Fruit fly (Drosophila melanogaster) whole organism, prepupa: ENCODE data around the gene TSG101.

Source experiments
- Blimp-1 ChIP-seq: fragments of 200-800 bp; sonication (Bioruptor generic); optimal IDR thresholded peaks from 3 replicates; lab custom pipeline; 2017; ENCODE audit warnings: missing biosample characterization, missing genetic modification characterization, mild to moderate bottlenecking, moderate library complexity, missing genetic modification reagents
- CG10669 ChIP-seq: fragments of 200-800 bp; sonication (Bioruptor generic); optimal IDR thresholded peaks from 3 replicates; lab custom pipeline; 2018; ENCODE audit warnings: missing biosample characterization, mild to moderate bottlenecking, missing genetic modification characterization, moderate library complexity
- CG11294 ChIP-seq: fragments of 200-800 bp; sonication (Bioruptor generic); IDR thresholded peaks from 2 replicates; pipeline ENCODE4 v1.3.6; 2022; ENCODE audit warnings: missing biosample characterization, missing genetic modification characterization
- CG11762 ChIP-seq: fragments of 200-800 bp; sonication (Bioruptor generic); optimal IDR thresholded peaks from 3 replicates; lab custom pipeline; 2016; ENCODE audit warnings: missing biosample characterization, missing genetic modification characterization; ENCODE audit not compliant: insufficient read depth
- CG11902 ChIP-seq: fragments of 200-800 bp; sonication (Bioruptor generic); optimal IDR thresholded peaks from 3 replicates; lab custom pipeline; 2016; ENCODE audit warnings: missing biosample characterization, missing genetic modification characterization
- CG15336 ChIP-seq: fragments of 200-800 bp; sonication (Bioruptor generic); IDR thresholded peaks from 2 replicates; pipeline ENCODE4 v1.3.6; 2022; ENCODE audit warnings: missing biosample characterization, missing genetic modification characterization
- CG1621 ChIP-seq: fragments of 200-800 bp; sonication (Bioruptor generic); optimal IDR thresholded peaks from 3 replicates; lab custom pipeline; 2018; ENCODE audit warnings: missing biosample characterization, mild to moderate bottlenecking, missing genetic modification characterization
- CG16779 ChIP-seq: fragments of 200-800 bp; sonication (Bioruptor generic); optimal IDR thresholded peaks from 3 replicates; lab custom pipeline; 2017; ENCODE audit warnings: missing biosample characterization, mild to moderate bottlenecking, missing genetic modification characterization
- CG31627 ChIP-seq: fragments of 200-800 bp; sonication (Bioruptor generic); optimal IDR thresholded peaks from 3 replicates; lab custom pipeline; 2016; ENCODE audit warnings: missing biosample characterization, missing genetic modification characterization
- CG32006 ChIP-seq: fragments of 200-800 bp; sonication (Bioruptor generic); optimal IDR thresholded peaks from 3 replicates; lab custom pipeline; 2017; ENCODE audit warnings: missing biosample characterization, mild to moderate bottlenecking, missing genetic modification characterization
- CG4318 ChIP-seq: fragments of 200-800 bp; sonication (Bioruptor generic); optimal IDR thresholded peaks from 3 replicates; lab custom pipeline; 2017; ENCODE audit warnings: missing biosample characterization, mild to moderate bottlenecking, missing genetic modification characterization
- CG6163 ChIP-seq: fragments of 200-800 bp; sonication (Bioruptor generic); IDR thresholded peaks from 3 replicates; pipeline ENCODE4 v1.3.6; 2022; ENCODE audit warnings: missing biosample characterization, missing genetic modification characterization
- CG6276 ChIP-seq: fragments of 200-800 bp; sonication (Bioruptor generic); optimal IDR thresholded peaks from 2 replicates; lab custom pipeline; 2017; ENCODE audit warnings: missing biosample characterization, mild to moderate bottlenecking, missing genetic modification characterization
- CG6792 ChIP-seq: fragments of 200-800 bp; sonication (Bioruptor generic); optimal IDR thresholded peaks from 3 replicates; lab custom pipeline; 2016; ENCODE audit warnings: missing biosample characterization, missing genetic modification characterization
- CG6808 ChIP-seq: fragments of 200-800 bp; sonication (Bioruptor generic); optimal IDR thresholded peaks from 3 replicates; lab custom pipeline; 2017; ENCODE audit warnings: missing biosample characterization, missing genetic modification characterization, mild to moderate bottlenecking, moderate library complexity, missing genetic modification reagents
- CG6854 ChIP-seq: fragments of 200-800 bp; sonication (Bioruptor generic); optimal IDR thresholded peaks from 2 replicates; lab custom pipeline; 2017; ENCODE audit warnings: missing biosample characterization, mild to moderate bottlenecking, missing genetic modification characterization
- CG7368 ChIP-seq: fragments of 200-800 bp; sonication (Bioruptor generic); optimal IDR thresholded peaks from 3 replicates; lab custom pipeline; 2016; ENCODE audit warnings: missing biosample characterization, missing genetic modification characterization
- CG8119 ChIP-seq: fragments of 200-800 bp; sonication (Bioruptor generic); IDR thresholded peaks from 3 replicates; pipeline ENCODE4 v1.3.6; 2022; ENCODE audit warnings: missing biosample characterization, missing genetic modification characterization
- CG8319 ChIP-seq: fragments of 200-800 bp; sonication (Bioruptor generic); optimal IDR thresholded peaks from 3 replicates; lab custom pipeline; 2016; ENCODE audit warnings: missing biosample characterization, missing genetic modification characterization
- CG8632 ChIP-seq: fragments of 200-800 bp; sonication (Bioruptor generic); optimal IDR thresholded peaks from 3 replicates; lab custom pipeline; 2016; ENCODE audit warnings: missing biosample characterization, missing genetic modification characterization
- CG9139 ChIP-seq: fragments of 200-800 bp; sonication (Bioruptor generic); optimal IDR thresholded peaks from 3 replicates; lab custom pipeline; 2017; ENCODE audit warnings: missing biosample characterization, mild to moderate bottlenecking, missing genetic modification characterization
- Eip75B ChIP-seq: fragments of 200-800 bp; sonication (Bioruptor generic); optimal IDR thresholded peaks from 3 replicates; lab custom pipeline; 2016; ENCODE audit warnings: missing biosample characterization, missing genetic modification characterization
- Eip78C ChIP-seq: fragments of 200-800 bp; sonication (Bioruptor generic); peaks from one replicate; lab custom pipeline; 2016; ENCODE audit warnings: missing biosample characterization, missing genetic modification characterization
- Eip93F ChIP-seq: fragments of 200-800 bp; sonication (Bioruptor generic); optimal IDR thresholded peaks from 2 replicates; lab custom pipeline; 2016; ENCODE audit warnings: missing biosample characterization, mild to moderate bottlenecking, missing genetic modification characterization
- Ets21C ChIP-seq: fragments of 200-800 bp; sonication (Bioruptor generic); optimal IDR thresholded peaks from 3 replicates; lab custom pipeline; 2016; ENCODE audit warnings: missing biosample characterization, missing genetic modification characterization
- Gug ChIP-seq: fragments of 200-800 bp; sonication (Bioruptor generic); IDR thresholded peaks from 2 replicates; pipeline ENCODE4 v1.3.6; 2022; ENCODE audit warnings: missing biosample characterization, missing genetic modification characterization
- Hr38 ChIP-seq: sonication (Bioruptor generic); optimal IDR thresholded peaks from 2 replicates; lab custom pipeline; 2016; ENCODE audit warnings: missing biosample characterization, missing genetic modification characterization
- Hr4 ChIP-seq: fragments of 200-800 bp; sonication (Bioruptor generic); optimal IDR thresholded peaks from 3 replicates; lab custom pipeline; 2016; ENCODE audit warnings: missing biosample characterization, missing genetic modification characterization
- Lpt ChIP-seq: fragments of 200-800 bp; sonication (Bioruptor generic); optimal IDR thresholded peaks from 3 replicates; lab custom pipeline; 2016; ENCODE audit warnings: missing biosample characterization, missing genetic modification characterization
- Met ChIP-seq: fragments of 200-800 bp; sonication (Bioruptor generic); optimal IDR thresholded peaks from 3 replicates; lab custom pipeline; 2016; ENCODE audit warnings: missing biosample characterization, missing genetic modification characterization
- OdsH ChIP-seq: fragments of 200-800 bp; sonication (Bioruptor generic); optimal IDR thresholded peaks from 3 replicates; lab custom pipeline; 2016; ENCODE audit warnings: missing biosample characterization, missing genetic modification characterization
- Smox ChIP-seq: fragments of 200-800 bp; sonication (Bioruptor generic); optimal IDR thresholded peaks from 3 replicates; lab custom pipeline; 2016; ENCODE audit warnings: missing biosample characterization, missing genetic modification characterization
- Sox102F ChIP-seq: fragments of 200-800 bp; sonication (Bioruptor generic); optimal IDR thresholded peaks from 2 replicates; lab custom pipeline; 2016; ENCODE audit warnings: missing biosample characterization, mild to moderate bottlenecking, missing genetic modification characterization
- Sox14 ChIP-seq: fragments of 200-800 bp; sonication (Bioruptor generic); optimal IDR thresholded peaks from 3 replicates; lab custom pipeline; 2016; ENCODE audit warnings: missing biosample characterization, missing genetic modification characterization
- Sox15 ChIP-seq: fragments of 200-800 bp; sonication (Bioruptor generic); optimal IDR thresholded peaks from 3 replicates; lab custom pipeline; 2016; ENCODE audit warnings: missing biosample characterization, missing genetic modification characterization
- achi ChIP-seq: fragments of 200-800 bp; sonication (Bioruptor generic); optimal IDR thresholded peaks from 3 replicates; lab custom pipeline; 2016; ENCODE audit warnings: missing biosample characterization, missing genetic modification characterization
- cyc ChIP-seq: fragments of 200-800 bp; sonication (Bioruptor generic); optimal IDR thresholded peaks from 3 replicates; lab custom pipeline; 2016; ENCODE audit warnings: missing biosample characterization, missing genetic modification characterization
- dsx ChIP-seq: fragments of 200-800 bp; optimal IDR thresholded peaks from 3 replicates; lab custom pipeline; 2019; ENCODE audit warnings: missing biosample characterization, mild to moderate bottlenecking, missing genetic modification characterization, moderate library complexity; ENCODE audit not compliant: poor library complexity, severe bottlenecking
- eg ChIP-seq: fragments of 200-800 bp; sonication (Bioruptor generic); IDR thresholded peaks from 3 replicates; pipeline ENCODE4 v1.3.6; 2022; ENCODE audit warnings: missing biosample characterization, missing genetic modification characterization
- esn ChIP-seq: fragments of 200-800 bp; sonication (Bioruptor generic); optimal IDR thresholded peaks from 2 replicates; lab custom pipeline; 2016; ENCODE audit warnings: missing biosample characterization, mild to moderate bottlenecking, missing genetic modification characterization, moderate library complexity
- fd85E ChIP-seq: fragments of 200-800 bp; sonication (Bioruptor generic); optimal IDR thresholded peaks from 3 replicates; lab custom pipeline; 2016; ENCODE audit warnings: missing biosample characterization, missing genetic modification characterization
- fkh ChIP-seq: fragments of 200-800 bp; sonication (Bioruptor generic); optimal IDR thresholded peaks from 3 replicates; lab custom pipeline; 2017; ENCODE audit warnings: missing biosample characterization, mild to moderate bottlenecking, missing genetic modification characterization, moderate library complexity
- lz ChIP-seq: fragments of 200-800 bp; sonication (Bioruptor generic); optimal IDR thresholded peaks from 3 replicates; lab custom pipeline; 2016; ENCODE audit warnings: missing biosample characterization, missing genetic modification characterization
- salr ChIP-seq, 2 experiments: fragments of 200-800 bp; sonication (Bioruptor generic); optimal IDR thresholded peaks; 3 replicates each; lab custom pipeline; 2016 to 2018; ENCODE audit warnings: missing biosample characterization in 2 of 2, missing genetic modification characterization in 2 of 2, mild to moderate bottlenecking in 1 of 2
- spab ChIP-seq: fragments of 200-800 bp; sonication (Bioruptor generic); optimal IDR thresholded peaks from 2 replicates; lab custom pipeline; 2017; ENCODE audit warnings: missing biosample characterization, mild to moderate bottlenecking, missing genetic modification characterization, missing genetic modification reagents
- ss ChIP-seq, 2 experiments: fragments of 200-800 bp; sonication (Bioruptor generic); optimal IDR thresholded peaks; 2 replicates in 1 of 2; 3 replicates in 1 of 2; lab custom pipeline; 2017 to 2018; ENCODE audit warnings: mild to moderate bottlenecking in 2 of 2, missing biosample characterization in 2 of 2, missing genetic modification characterization in 2 of 2, moderate library complexity in 1 of 2
- svp ChIP-seq: fragments of 200-800 bp; sonication (Bioruptor generic); peaks from one replicate; lab custom pipeline; 2016; ENCODE audit warnings: missing biosample characterization, missing genetic modification characterization
- topi ChIP-seq: fragments of 200-800 bp; sonication (Bioruptor generic); optimal IDR thresholded peaks from 3 replicates; lab custom pipeline; 2016; ENCODE audit warnings: missing biosample characterization, missing genetic modification characterization
- vri ChIP-seq: fragments of 200-800 bp; sonication (Bioruptor generic); optimal IDR thresholded peaks from 3 replicates; lab custom pipeline; 2016; ENCODE audit warnings: missing biosample characterization, mild to moderate bottlenecking, missing genetic modification characterization

The TSG101 gene

DNA sequence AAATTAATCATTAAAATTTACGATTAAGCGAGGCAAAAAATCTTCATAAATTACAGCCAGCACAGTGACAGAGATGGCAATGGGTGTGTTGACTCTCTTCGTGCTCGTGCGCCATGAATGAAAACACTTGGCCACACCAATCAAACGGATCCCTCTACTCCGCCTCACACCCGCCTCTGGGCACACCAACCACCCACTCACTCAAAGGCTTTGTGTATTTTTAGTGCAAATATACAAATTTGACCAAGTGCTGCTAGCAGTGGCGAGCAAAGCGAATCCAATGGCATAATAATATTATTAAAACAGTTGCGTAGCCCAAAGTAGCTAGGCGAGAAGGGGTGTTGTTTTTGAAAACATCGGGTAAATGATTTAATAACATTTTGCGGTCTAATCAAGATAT lies 47.5 kb downstream of the TSG101 start:
- peak; percentile 72 for TF ChIP-seq fkh (GFP tag; lab: Kevin White, UChicago)
- TF ChIP-seq svp (GFP tag; lab: Kevin White, UChicago), result no peak
- TF ChIP-seq vri, result peak; percentile 15
- no peak for TF ChIP-seq CG6792 (GFP tag; lab: Kevin White, UChicago)

DNA sequence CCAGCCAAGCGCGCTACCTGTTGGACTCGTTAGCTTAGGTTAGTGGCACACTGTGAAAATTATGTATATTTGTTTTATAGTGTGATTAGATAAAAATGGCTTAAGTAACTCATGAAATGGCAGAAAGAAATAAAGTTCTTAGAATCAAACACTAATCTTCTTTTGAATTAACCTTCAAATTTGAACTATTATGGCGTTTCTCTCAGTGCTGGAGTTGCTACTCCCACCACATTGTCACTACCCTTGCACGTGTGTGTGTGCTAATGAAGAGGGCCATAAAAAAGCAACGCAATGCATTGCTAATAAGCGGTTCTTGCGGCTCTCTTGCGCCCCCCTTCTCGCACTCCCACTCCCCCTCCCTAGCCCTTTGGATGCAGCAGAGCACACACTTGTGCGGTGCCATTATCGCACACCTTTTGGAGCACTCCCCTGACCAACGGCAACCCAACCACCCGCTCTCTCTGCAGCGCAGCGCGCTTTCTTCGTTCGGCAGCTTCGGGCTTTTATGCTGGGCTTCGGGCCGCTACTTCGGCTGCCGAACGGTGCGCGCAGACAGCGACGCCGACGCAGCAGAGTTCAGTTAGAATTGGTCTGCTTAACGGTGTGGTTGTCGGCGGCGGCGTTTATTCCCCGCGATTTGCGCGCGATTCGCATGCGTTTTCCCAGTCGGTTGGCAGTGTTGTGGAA lies 48.7 kb downstream of the TSG101 start:
- peak; percentile 74 for TF ChIP-seq CG16779
- TF ChIP-seq Sox15 (GFP tag; lab: Kevin White, UChicago), result peak; percentile 68
- TF ChIP-seq CG32006 (GFP tag; lab: Kevin White, UChicago), result peak; percentile 92
- TF ChIP-seq CG8119 (GFP tag; lab: Robert Waterston, UW), result peak; percentile 94
- TF ChIP-seq CG6276 (GFP tag; lab: Kevin White, UChicago), result peak; percentile 76
- TF ChIP-seq CG8632 (GFP tag; lab: Kevin White, UChicago), result peak; percentile 72
- peak; percentile 69 for TF ChIP-seq Ets21C (GFP tag; lab: Kevin White, UChicago)
- no peak for TF ChIP-seq Hr38 (GFP tag; lab: Kevin White, UChicago)
- TF ChIP-seq Eip78C (GFP tag; lab: Kevin White, UChicago), result peak; percentile 96
- TF ChIP-seq CG8319 (GFP tag; lab: Kevin White, UChicago), result peak; percentile 59
- TF ChIP-seq CG10669 (GFP tag; lab: Kevin White, UChicago), result peak; percentile 71
- TF ChIP-seq lz (GFP tag; lab: Kevin White, UChicago), result peak; percentile 88
- peak; percentile 90 for TF ChIP-seq Gug
- peak; percentile 82 for TF ChIP-seq Eip75B (GFP tag; lab: Kevin White, UChicago)
- peak; percentile 79 for TF ChIP-seq dsx
- no peak for TF ChIP-seq fd85E
- peak; percentile 63 for TF ChIP-seq CG6854 (GFP tag; lab: Kevin White, UChicago)
- peak; percentile 65 for TF ChIP-seq CG7368
- no peak for TF ChIP-seq Eip93F (GFP tag; lab: Kevin White, UChicago)
- TF ChIP-seq CG11902 (GFP tag; lab: Kevin White, UChicago), result peak; percentile 65
- peak; percentile 76 for TF ChIP-seq CG1621 (tag; lab: Kevin White, UChicago)
- peak; percentile 75 for TF ChIP-seq Sox102F (GFP tag; lab: Kevin White, UChicago)
- TF ChIP-seq CG11762 (GFP tag; lab: Kevin White, UChicago), result peak; percentile 77
- TF ChIP-seq salr (GFP tag; optimal IDR thresholded peaks at IDR 0.05; lab: Kevin White, UChicago), result peak; percentile 68 to 86
- peak; percentile 85 for TF ChIP-seq achi (GFP tag; lab: Kevin White, UChicago)
- TF ChIP-seq Lpt (GFP tag; lab: Kevin White, UChicago), result peak; percentile 82
- peak; percentile 84 for TF ChIP-seq cyc (GFP tag; lab: Kevin White, UChicago)
- TF ChIP-seq esn (GFP tag; lab: Kevin White, UChicago), result peak; percentile 89
- peak; percentile 91 for TF ChIP-seq Hr4 (GFP tag; lab: Kevin White, UChicago)
- peak; percentile 67 for TF ChIP-seq CG11294 (GFP tag; lab: Robert Waterston, UW)
- peak; percentile 41 for TF ChIP-seq CG9139 (GFP tag; lab: Kevin White, UChicago)
- TF ChIP-seq CG31627 (GFP tag; lab: Kevin White, UChicago), result peak; percentile 87
- peak; percentile 80 for TF ChIP-seq Met
- TF ChIP-seq Smox (GFP tag; lab: Kevin White, UChicago), result peak; percentile 77
- peak; percentile 55 to 71 for TF ChIP-seq ss (GFP tag; optimal IDR thresholded peaks at IDR 0.05; lab: Kevin White, UChicago)
- peak; percentile 92 for TF ChIP-seq CG15336
- peak; percentile 45 for TF ChIP-seq Blimp-1 (GFP tag; lab: Kevin White, UChicago)
- peak; percentile 73 for TF ChIP-seq spab (GFP tag; lab: Kevin White, UChicago)
- TF ChIP-seq topi (GFP tag; lab: Kevin White, UChicago), result peak; percentile 79
- TF ChIP-seq svp (GFP tag; lab: Kevin White, UChicago), result peak; percentile 92
- peak; percentile 89 for TF ChIP-seq OdsH
- peak; percentile 70 for TF ChIP-seq CG6808
- peak; percentile 85 for TF ChIP-seq CG4318 (GFP tag; lab: Kevin White, UChicago)
- peak; percentile 94 for TF ChIP-seq eg
- peak; percentile 95 for TF ChIP-seq CG6163 (GFP tag; lab: Robert Waterston, UW)
- peak; percentile 88 for TF ChIP-seq Sox14 (GFP tag; lab: Kevin White, UChicago)
